Worm (Caenorhabditis elegans) whole organism, L4/young adult: Measurements from ENCODE around the gene fbxa-196.

ENCODE experiments used
- W03F9.2 ChIP-seq: fragments of 150-350 bp; optimal IDR thresholded peaks from 2 replicates; lab custom pipeline; 2014; ENCODE audit warnings: missing biosample characterization, missing genetic modification characterization
- dao-5 ChIP-seq: sonication (generic microtip); optimal IDR thresholded peaks from 2 replicates; lab custom pipeline; 2016; ENCODE audit warnings: missing genotype, missing genetic modification characterization, moderate library complexity, missing compliant biosample characterization
- him-1 ChIP-seq: sonication (generic microtip); optimal IDR thresholded peaks from 2 replicates; lab custom pipeline; 2016; ENCODE audit warnings: missing genotype, missing genetic modification reagents, missing genetic modification characterization, missing compliant biosample characterization

Gene fbxa-196

ce11 chrV:6448356-6448755, at the start of gene fbxa-196:
TSS of gene fbxa-196 (plus strand) at chrV:6448656.
- TF ChIP-seq him-1 (tag; lab: Kevin White, UChicago) (no peak), dao-5 (tag; lab: Kevin White, UChicago) (no peak), W03F9.2 (tag; lab: Kevin White, UChicago) (no peak)

- TF ChIP-seq him-1 (tag; lab: Kevin White, UChicago) (no peak), W03F9.2 (tag; lab: Kevin White, UChicago) (no peak), dao-5 (tag; lab: Kevin White, UChicago) (no peak)
Measured at ce11 chrV:6398922-6399321, 49.5 kb upstream of the fbxa-196 start.

DNA sequence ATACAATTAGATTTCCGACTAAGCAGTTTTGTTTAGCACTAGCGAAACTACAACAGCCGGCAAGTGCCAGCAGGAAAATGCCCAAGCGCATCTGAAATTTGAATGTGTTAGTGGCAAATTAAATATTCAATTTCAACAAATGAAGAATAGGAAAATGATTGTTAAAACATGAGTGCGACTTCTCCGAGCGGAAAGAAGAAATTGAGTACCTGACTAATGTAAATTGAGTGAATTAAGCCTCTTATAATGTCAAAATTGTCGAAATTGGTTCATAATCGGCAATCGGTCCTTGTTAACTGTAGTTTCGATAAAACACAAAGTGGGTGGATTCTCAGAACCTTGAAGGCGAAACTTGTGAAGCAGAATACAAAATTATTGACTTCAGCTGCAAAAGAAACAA, 48.6 kb upstream of the fbxa-196 start, which contains the start of gene gfi-1:
Gene gfi-1, minus strand, starts transcription at position 101 of the 400 bp plus-strand sequence.
- TF ChIP-seq him-1 (tag; lab: Kevin White, UChicago) = no peak
- no peak for TF ChIP-seq dao-5 (tag; lab: Kevin White, UChicago)
- no peak for TF ChIP-seq W03F9.2 (tag; lab: Kevin White, UChicago)

DNA sequence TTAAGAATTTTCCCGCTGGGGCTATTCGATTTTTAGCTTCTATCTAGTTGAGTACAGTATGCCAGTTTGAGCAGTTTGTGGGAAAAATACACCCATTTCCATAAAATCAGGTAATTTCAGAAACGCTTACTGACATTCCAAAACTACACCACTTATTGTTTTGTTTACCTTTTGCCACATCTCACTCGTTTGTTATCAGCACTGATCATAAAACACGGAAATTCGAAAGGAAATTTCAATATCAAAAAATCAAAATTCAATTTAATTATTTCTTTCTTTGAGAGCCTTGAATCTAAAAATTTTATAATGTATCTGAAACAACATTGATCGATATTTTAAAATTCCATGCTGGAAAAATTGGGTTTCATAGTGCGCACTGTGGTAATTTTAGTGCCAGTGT, 47.9 kb upstream of the fbxa-196 start:
- no peak for TF ChIP-seq him-1 (tag; lab: Kevin White, UChicago)
- no peak for TF ChIP-seq dao-5 (tag; lab: Kevin White, UChicago)
- no peak for TF ChIP-seq W03F9.2 (tag; lab: Kevin White, UChicago)

ce11 chrV:6400950-6401551, 47.4 kb upstream of the fbxa-196 start:
- TF ChIP-seq W03F9.2 (tag; lab: Kevin White, UChicago) (no peak), him-1 (tag; lab: Kevin White, UChicago) (no peak), dao-5 (tag; lab: Kevin White, UChicago) (no peak)

- no peak for TF ChIP-seq him-1 (tag; lab: Kevin White, UChicago)
- TF ChIP-seq dao-5 (tag; lab: Kevin White, UChicago) = no peak
- no peak for TF ChIP-seq W03F9.2 (tag; lab: Kevin White, UChicago)
Measured at ce11 chrV:6407587-6407986, 40.9 kb upstream of the fbxa-196 start.

DNA sequence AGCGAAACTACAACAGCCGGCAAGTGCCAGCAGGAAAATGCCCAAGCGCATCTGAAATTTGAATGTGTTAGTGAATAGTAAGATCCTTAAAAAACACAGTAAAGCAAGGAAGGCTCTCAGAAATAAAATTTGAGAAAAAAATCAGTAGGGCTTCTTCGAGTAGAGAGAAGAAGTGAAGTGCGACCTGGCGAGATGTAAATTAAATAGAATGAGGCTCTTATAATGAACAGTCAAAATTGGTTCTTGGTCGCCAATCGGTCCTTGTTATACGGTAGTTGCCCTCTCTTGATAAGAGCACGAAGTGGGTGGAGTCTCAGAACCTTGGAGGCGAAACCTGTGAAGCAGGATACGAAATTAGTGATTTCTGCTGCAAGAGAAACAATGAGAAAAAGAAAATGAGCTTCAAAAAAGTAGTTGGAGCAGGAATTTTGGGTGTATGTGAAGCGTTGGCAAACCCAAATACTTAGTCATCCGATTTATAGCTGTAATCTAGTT, 39.7 kb upstream of the fbxa-196 start, which contains the start of gene bcf-1:
Gene bcf-1, minus strand, starts transcription at position 51 of the 495 bp plus-strand sequence.
- TF ChIP-seq him-1 (tag; lab: Kevin White, UChicago) = no peak
- TF ChIP-seq W03F9.2 (tag; lab: Kevin White, UChicago) = no peak
- no peak for TF ChIP-seq dao-5 (tag; lab: Kevin White, UChicago)

DNA sequence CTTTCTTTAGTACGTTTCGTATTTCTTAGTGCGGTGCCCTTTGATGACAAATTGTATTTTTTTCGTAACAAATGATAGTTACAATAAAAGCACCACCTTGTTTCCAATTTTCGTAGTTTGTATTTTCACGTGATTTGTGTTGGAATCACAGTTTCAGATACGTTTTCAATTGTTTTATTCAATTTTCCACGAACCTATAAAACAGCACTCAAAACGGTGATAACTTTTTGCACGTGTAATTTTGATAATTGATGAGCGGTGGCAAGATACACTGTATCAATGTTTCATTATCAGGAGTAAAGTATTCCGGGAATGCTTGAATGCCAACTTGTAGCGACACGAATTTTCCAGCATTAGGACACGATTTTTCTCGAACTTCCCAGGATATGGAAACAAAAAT, 37.3 kb upstream of the fbxa-196 start:
- no peak for TF ChIP-seq dao-5 (tag; lab: Kevin White, UChicago)
- TF ChIP-seq him-1 (tag; lab: Kevin White, UChicago) = no peak
- TF ChIP-seq W03F9.2 (tag; lab: Kevin White, UChicago) = no peak

DNA sequence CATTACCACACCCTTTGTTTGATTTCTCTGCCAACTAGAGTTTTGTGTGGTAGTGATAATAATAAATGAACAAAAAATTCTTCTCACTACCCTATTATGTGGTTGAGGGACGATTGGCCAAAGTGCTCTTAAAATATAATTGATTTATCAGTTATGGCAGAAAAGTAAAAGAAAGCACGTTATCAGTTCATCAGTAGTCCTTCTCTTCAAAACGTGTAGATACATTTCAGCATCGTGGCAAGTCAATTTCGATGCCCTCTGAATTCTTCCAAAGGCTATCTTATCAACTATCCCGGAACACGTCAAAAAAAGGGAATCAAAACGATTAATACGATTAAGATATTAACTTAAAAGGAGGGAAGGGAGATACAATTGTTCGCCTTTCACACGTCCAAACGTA, 35.4 kb upstream of the fbxa-196 start:
- no peak for TF ChIP-seq him-1 (tag; lab: Kevin White, UChicago)
- no peak for TF ChIP-seq dao-5 (tag; lab: Kevin White, UChicago)
- no peak for TF ChIP-seq W03F9.2 (tag; lab: Kevin White, UChicago)

- TF ChIP-seq W03F9.2 (tag; lab: Kevin White, UChicago) (no peak), him-1 (tag; lab: Kevin White, UChicago) (no peak), dao-5 (tag; lab: Kevin White, UChicago) (no peak)
Measured at ce11 chrV:6414469-6414868, 34.0 kb upstream of the fbxa-196 start.

ce11 chrV:6414985-6415384, 33.5 kb upstream of the fbxa-196 start, which contains the start of gene cht-6:
TSS of gene cht-6 (plus strand) at chrV:6414993.
- TF ChIP-seq W03F9.2 (tag; lab: Kevin White, UChicago) (no peak), dao-5 (tag; lab: Kevin White, UChicago) (no peak), him-1 (tag; lab: Kevin White, UChicago) (no peak)

ce11 chrV:6424055-6424454, 24.4 kb upstream of the fbxa-196 start, which contains the start of gene urb-1:
TSS of gene urb-1 (minus strand) at chrV:6424155.
- TF ChIP-seq W03F9.2 (tag; lab: Kevin White, UChicago) (no peak), him-1 (tag; lab: Kevin White, UChicago) (no peak), dao-5 (tag; lab: Kevin White, UChicago) (no peak)

DNA sequence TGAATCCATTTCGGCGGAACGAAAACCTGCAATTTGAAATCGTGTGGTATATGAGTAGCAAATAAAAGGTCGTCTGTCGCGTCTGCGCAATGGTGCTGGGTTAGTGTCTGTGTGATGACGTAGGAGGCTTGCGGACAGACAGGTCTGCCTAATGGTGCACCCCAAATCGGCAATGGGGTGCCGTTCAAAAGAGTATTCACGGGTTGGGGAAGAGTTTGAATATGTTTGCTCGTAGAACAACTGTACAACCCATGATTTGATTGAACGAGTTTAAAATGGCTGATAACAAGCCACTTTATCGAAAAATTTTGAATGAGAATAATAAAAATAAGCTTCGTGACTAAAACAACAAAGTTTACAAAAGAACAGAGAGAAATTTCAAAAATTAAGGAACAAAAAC, 22.5 kb upstream of the fbxa-196 start, which contains the start of gene T05H4.11:
Gene T05H4.11, minus strand, starts transcription at position 335 of the 400 bp plus-strand sequence.
- TF ChIP-seq him-1 (tag; lab: Kevin White, UChicago) = no peak
- TF ChIP-seq W03F9.2 (tag; lab: Kevin White, UChicago) = no peak
- TF ChIP-seq dao-5 (tag; lab: Kevin White, UChicago) = no peak

DNA sequence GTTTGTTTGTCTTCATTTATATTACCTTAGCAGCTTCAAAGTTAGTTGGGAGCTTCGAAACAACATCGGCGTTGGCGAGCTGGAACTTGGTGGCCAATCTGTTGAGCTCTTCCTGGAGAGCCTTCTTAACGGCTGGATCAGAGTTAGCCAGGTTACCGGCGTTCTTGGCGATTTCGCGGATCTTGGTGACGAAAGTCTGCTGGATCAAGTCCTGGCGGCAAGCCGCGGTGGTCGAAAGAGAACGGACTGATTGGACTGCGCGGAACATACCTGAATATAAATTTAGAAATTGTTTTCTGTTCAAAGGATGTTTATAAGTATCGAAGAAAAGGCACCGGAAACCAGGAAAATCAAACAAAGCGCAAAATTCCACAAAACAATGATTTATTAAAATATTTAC, 21.6 kb upstream of the fbxa-196 start, which contains the start of gene atp-4:
Gene atp-4, minus strand, starts transcription at position 270 of the 400 bp plus-strand sequence.
- TF ChIP-seq him-1 (tag; lab: Kevin White, UChicago) (no peak), dao-5 (tag; lab: Kevin White, UChicago) (no peak)
